Worm (Caenorhabditis elegans) whole organism, late embryonic: Measurements from ENCODE around the gene srd-28.

Experiments used
- C08G9.2 ChIP-seq: sonication (generic microtip); optimal IDR thresholded peaks from 2 replicates; lab custom pipeline; 2016; ENCODE audit warnings: mild to moderate bottlenecking, missing genetic modification characterization, moderate library complexity, missing compliant biosample characterization
- C38D4.7 ChIP-seq: fragments of 200-800 bp; sonication (Bioruptor generic); optimal IDR thresholded peaks from 2 replicates; lab custom pipeline; 2018; ENCODE audit warnings: mild to moderate bottlenecking, missing genetic modification characterization, moderate library complexity, missing compliant biosample characterization
- K02D7.2 ChIP-seq: sonication (generic microtip); optimal IDR thresholded peaks from 2 replicates; lab custom pipeline; 2017; ENCODE audit warnings: mild to moderate bottlenecking, missing genetic modification characterization, missing compliant biosample characterization
- K09A11.1 ChIP-seq: sonication (generic microtip); optimal IDR thresholded peaks from 2 replicates; lab custom pipeline; 2017; ENCODE audit warnings: antibody characterized with exemption, mild to moderate bottlenecking, missing genetic modification characterization, missing compliant biosample characterization; ENCODE audit not compliant: insufficient read depth
- Y22D7AL.16 ChIP-seq: sonication (generic microtip); optimal IDR thresholded peaks from 2 replicates; lab custom pipeline; 2016; ENCODE audit warnings: missing genetic modification characterization, missing compliant biosample characterization
- ama-1 ChIP-seq: fragments of 150-350 bp; optimal IDR thresholded peaks from 2 replicates; lab custom pipeline; 2014
- ceh-19 ChIP-seq: fragments of 200-800 bp; sonication (Bioruptor generic); optimal IDR thresholded peaks from 2 replicates; lab custom pipeline; 2018; ENCODE audit warnings: mild to moderate bottlenecking, missing genetic modification characterization, missing compliant biosample characterization
- ceh-2 ChIP-seq: sonication (generic microtip); optimal IDR thresholded peaks from 2 replicates; lab custom pipeline; 2016; ENCODE audit warnings: missing genotype, missing genetic modification characterization, missing compliant biosample characterization
- ceh-22 ChIP-seq: sonication (generic microtip); optimal IDR thresholded peaks from 2 replicates; lab custom pipeline; 2017; ENCODE audit warnings: missing biosample characterization, missing genetic modification characterization
- ceh-30 ChIP-seq: fragments of 150-350 bp; optimal IDR thresholded peaks from 2 replicates; lab custom pipeline; 2014; ENCODE audit warnings: missing biosample characterization, missing genetic modification characterization
- ceh-45 ChIP-seq: fragments of 200-800 bp; sonication (Bioruptor generic); IDR thresholded peaks from 2 replicates; pipeline ENCODE4 v1.3.6; 2022; ENCODE audit warnings: missing genetic modification reagents, missing genetic modification characterization, missing compliant biosample characterization
- ceh-48 ChIP-seq: sonication (generic microtip); optimal IDR thresholded peaks from 2 replicates; lab custom pipeline; 2016; ENCODE audit warnings: missing genetic modification characterization, inconsistent platforms, missing compliant biosample characterization
- dve-1 ChIP-seq: sonication (generic microtip); optimal IDR thresholded peaks from 2 replicates; lab custom pipeline; 2017; ENCODE audit warnings: antibody characterized with exemption, mild to moderate bottlenecking, missing genetic modification characterization, missing compliant biosample characterization
- ets-4 ChIP-seq: sonication (generic microtip); optimal IDR thresholded peaks from 2 replicates; lab custom pipeline; 2016; ENCODE audit warnings: missing genetic modification characterization, missing compliant biosample characterization
- eyg-1 ChIP-seq: sonication (generic microtip); optimal IDR thresholded peaks from 2 replicates; lab custom pipeline; 2016; ENCODE audit warnings: missing genotype, missing genetic modification characterization, missing compliant biosample characterization
- fax-1 ChIP-seq: sonication (generic microtip); optimal IDR thresholded peaks from 2 replicates; lab custom pipeline; 2016; ENCODE audit warnings: missing genotype, missing genetic modification characterization, missing compliant biosample characterization
- fkh-10 ChIP-seq: fragments of 150-350 bp; optimal IDR thresholded peaks from 2 replicates; lab custom pipeline; 2014; ENCODE audit warnings: missing biosample characterization, missing genetic modification reagents, missing genetic modification characterization
- fkh-6 ChIP-seq: sonication (generic microtip); optimal IDR thresholded peaks from 2 replicates; lab custom pipeline; 2016; ENCODE audit warnings: missing genetic modification characterization, missing compliant biosample characterization
- hlh-13 ChIP-seq: fragments of 200-800 bp; sonication (Bioruptor generic); optimal IDR thresholded peaks from 2 replicates; lab custom pipeline; 2018; ENCODE audit warnings: mild to moderate bottlenecking, missing genetic modification characterization, missing compliant biosample characterization
- hlh-15 ChIP-seq: sonication (generic microtip); optimal IDR thresholded peaks from 2 replicates; lab custom pipeline; 2016; ENCODE audit warnings: missing genetic modification characterization, missing compliant biosample characterization
- hlh-30 ChIP-seq: sonication (generic microtip); optimal IDR thresholded peaks from 2 replicates; lab custom pipeline; 2017; ENCODE audit warnings: antibody characterized with exemption, missing genetic modification characterization, missing compliant biosample characterization; ENCODE audit not compliant: insufficient read depth
- hlh-6 ChIP-seq: sonication (generic microtip); optimal IDR thresholded peaks from 2 replicates; lab custom pipeline; 2016; ENCODE audit warnings: missing genotype, missing genetic modification characterization, missing compliant biosample characterization
- hlh-8 ChIP-seq: sonication (generic microtip); optimal IDR thresholded peaks from 2 replicates; lab custom pipeline; 2016; ENCODE audit warnings: missing genotype, missing genetic modification characterization, missing compliant biosample characterization
- lim-6 ChIP-seq: sonication (generic microtip); optimal IDR thresholded peaks from 2 replicates; lab custom pipeline; 2016; ENCODE audit warnings: missing genetic modification characterization, missing compliant biosample characterization
- nfya-1 ChIP-seq: sonication (generic microtip); optimal IDR thresholded peaks from 2 replicates; lab custom pipeline; 2017; ENCODE audit warnings: missing genetic modification characterization, mild to moderate bottlenecking, missing compliant biosample characterization, antibody characterized with exemption, moderate library complexity
- nhr-232 ChIP-seq: sonication (generic microtip); optimal IDR thresholded peaks from 2 replicates; lab custom pipeline; 2016; ENCODE audit warnings: missing genetic modification characterization, missing compliant biosample characterization
- npax-4 ChIP-seq: sonication (generic microtip); optimal IDR thresholded peaks from 2 replicates; lab custom pipeline; 2016; ENCODE audit warnings: missing genetic modification characterization, missing compliant biosample characterization
- pag-3 ChIP-seq: sonication (generic microtip); optimal IDR thresholded peaks from 2 replicates; lab custom pipeline; 2016; ENCODE audit warnings: missing compliant biosample characterization, missing genetic modification characterization, borderline replicate concordance
- pat-9 ChIP-seq: fragments of 200-800 bp; sonication (Bioruptor generic); optimal IDR thresholded peaks from 2 replicates; lab custom pipeline; 2018; ENCODE audit warnings: mild to moderate bottlenecking, missing genetic modification characterization, moderate library complexity, missing compliant biosample characterization
- pax-1 ChIP-seq: fragments of 150-350 bp; optimal IDR thresholded peaks from 2 replicates; lab custom pipeline; 2014; ENCODE audit warnings: missing biosample characterization, missing genetic modification characterization
- pha-2 ChIP-seq: sonication (generic microtip); optimal IDR thresholded peaks from 2 replicates; lab custom pipeline; 2017; ENCODE audit warnings: mild to moderate bottlenecking, missing genetic modification characterization, missing compliant biosample characterization
- pha-4 ChIP-seq: fragments of 150-350 bp; optimal IDR thresholded peaks from 2 replicates; lab custom pipeline; 2018; ENCODE audit warnings: missing biosample characterization, missing genetic modification reagents, missing genetic modification characterization
- sox-2 ChIP-seq: fragments of 200-800 bp; sonication (Bioruptor generic); IDR thresholded peaks from 2 replicates; pipeline ENCODE4 v1.3.6; 2022; ENCODE audit warnings: missing genetic modification reagents, missing genetic modification characterization, missing compliant biosample characterization
- syd-9 ChIP-seq: sonication (generic microtip); optimal IDR thresholded peaks from 2 replicates; lab custom pipeline; 2016; ENCODE audit warnings: mild to moderate bottlenecking, missing genetic modification characterization, moderate library complexity, missing compliant biosample characterization
- tbx-2 ChIP-seq: sonication (generic microtip); optimal IDR thresholded peaks from 2 replicates; lab custom pipeline; 2016; ENCODE audit warnings: missing genetic modification characterization, missing compliant biosample characterization
- tbx-7 ChIP-seq: sonication (generic microtip); optimal IDR thresholded peaks from 2 replicates; lab custom pipeline; 2016; ENCODE audit warnings: missing genotype, missing genetic modification characterization, missing compliant biosample characterization
- ttx-3 ChIP-seq: sonication (generic microtip); optimal IDR thresholded peaks from 2 replicates; lab custom pipeline; 2016; ENCODE audit warnings: missing genetic modification reagents, missing genetic modification characterization, missing compliant biosample characterization
- unc-86 ChIP-seq: sonication (generic microtip); optimal IDR thresholded peaks from 2 replicates; lab custom pipeline; 2016; ENCODE audit warnings: missing genetic modification characterization, missing compliant biosample characterization
- ztf-16 ChIP-seq: sonication (generic microtip); optimal IDR thresholded peaks from 2 replicates; lab custom pipeline; 2017; ENCODE audit warnings: missing genetic modification characterization, missing compliant biosample characterization

Gene srd-28

ce11 chrV:15268302-15268701 is 17.9 kb downstream of the srd-28 start, which contains the start of gene srw-22:
Gene srw-22, plus strand, starts transcription at chrV:15268602.
- no peak for TF ChIP-seq dve-1
- no peak for TF ChIP-seq fkh-10 (GFP tag; lab: Kevin White, UChicago)
- TF ChIP-seq nhr-232 (tag; lab: Kevin White, UChicago): no peak
- TF ChIP-seq ceh-2 (tag; lab: Kevin White, UChicago): no peak
- no peak for TF ChIP-seq Y22D7AL.16 (tag; lab: Kevin White, UChicago)
- TF ChIP-seq hlh-30: no peak
- TF ChIP-seq pha-2 (tag; lab: Kevin White, UChicago): no peak
- TF ChIP-seq C38D4.7 (GFP tag; lab: Kevin White, UChicago): no peak
- TF ChIP-seq sox-2 (GFP tag; lab: Robert Waterston, UW): no peak
- no peak for TF ChIP-seq hlh-6 (tag; lab: Kevin White, UChicago)
- TF ChIP-seq hlh-15 (tag; lab: Kevin White, UChicago): no peak
- no peak for TF ChIP-seq K09A11.1 (tag; lab: Kevin White, UChicago)
- no peak for TF ChIP-seq nfya-1
- no peak for TF ChIP-seq lim-6 (tag; lab: Kevin White, UChicago)
- TF ChIP-seq, all 69 proteins: peak for 0

- TF ChIP-seq unc-86 (tag; lab: Kevin White, UChicago) (no peak), fkh-10 (GFP tag; lab: Kevin White, UChicago) (no peak), eyg-1 (tag; lab: Kevin White, UChicago) (no peak), C08G9.2 (tag; lab: Kevin White, UChicago) (no peak), fax-1 (no peak), C38D4.7 (GFP tag; lab: Kevin White, UChicago) (no peak), ceh-30 (tag; lab: Kevin White, UChicago) (no peak)
Observed at ce11 chrV:15272263-15272662, 21.9 kb downstream of the srd-28 start, which contains the start of gene T10H4.4. Gene T10H4.4, minus strand, starts transcription at chrV:15272363.

ce11 chrV:15274757-15275156 is 24.4 kb downstream of the srd-28 start, which contains the start of gene srw-16:
Gene srw-16, minus strand, starts transcription at chrV:15274857.
- TF ChIP-seq pag-3 (no peak), eyg-1 (tag; lab: Kevin White, UChicago) (no peak), unc-86 (tag; lab: Kevin White, UChicago) (no peak), ztf-16 (tag; lab: Kevin White, UChicago) (no peak), pha-4 (tag; lab: Kevin White, UChicago) (no peak), hlh-8 (tag; lab: Kevin White, UChicago) (no peak), tbx-7 (tag; lab: Kevin White, UChicago) (no peak), ceh-2 (tag; lab: Kevin White, UChicago) (no peak), syd-9 (no peak), pat-9 (tag; lab: Kevin White, UChicago) (no peak), tbx-2 (tag; lab: Kevin White, UChicago) (no peak), nhr-232 (tag; lab: Kevin White, UChicago) (no peak), ama-1 (lab: Kevin White, UChicago) (no peak)
- TF ChIP-seq, all 69 proteins: peak for 0

DNA sequence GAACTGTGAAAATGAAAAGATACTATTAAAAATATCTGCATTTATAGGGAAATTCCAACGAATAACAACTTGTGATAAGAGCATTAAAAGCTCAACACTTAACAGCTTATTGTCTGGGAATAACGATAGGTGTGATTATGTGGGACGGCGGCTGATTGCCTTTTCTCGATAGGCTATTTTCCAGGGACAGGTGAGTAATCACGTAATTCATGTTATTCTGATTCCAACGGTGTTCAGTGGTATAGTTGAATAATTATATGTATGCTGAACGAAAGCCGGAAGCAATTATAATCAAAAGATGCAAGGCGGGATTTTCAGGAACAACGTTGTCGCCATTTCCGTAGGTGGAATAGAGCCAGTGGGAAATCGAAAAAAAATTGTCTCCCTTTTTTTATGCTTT is 26.5 kb downstream of the srd-28 start, which contains the start of gene srw-17:
srw-17 (minus strand) TSS at position 101 of the 400 bp plus-strand sequence.
- TF ChIP-seq ceh-48 (tag; lab: Kevin White, UChicago) (no peak), ets-4 (tag; lab: Kevin White, UChicago) (no peak), C38D4.7 (GFP tag; lab: Kevin White, UChicago) (no peak), pha-4 (tag; lab: Kevin White, UChicago) (no peak), hlh-15 (tag; lab: Kevin White, UChicago) (no peak), fkh-6 (tag; lab: Kevin White, UChicago) (no peak), ceh-19 (GFP tag; lab: Kevin White, UChicago) (no peak), syd-9 (no peak), tbx-7 (tag; lab: Kevin White, UChicago) (no peak), K02D7.2 (tag; lab: Kevin White, UChicago) (no peak), fax-1 (no peak), ttx-3 (tag; lab: Kevin White, UChicago) (no peak), hlh-13 (GFP tag; lab: Kevin White, UChicago) (no peak), ceh-45 (GFP tag; lab: Robert Waterston, UW) (no peak), pag-3 (no peak), ceh-22 (tag; lab: Kevin White, UChicago) (no peak), pax-1 (tag; lab: Kevin White, UChicago) (no peak), npax-4 (tag; lab: Kevin White, UChicago) (no peak)
